Fruit fly (Drosophila melanogaster) whole organism, adult: ENCODE results near the gene axed.
A peak's percentile ranks its signal among the peaks of the same experiment; 100 is the strongest.

Source experiments
- CG11617 ChIP-seq: fragments of 200-800 bp; sonication (Bioruptor generic); optimal IDR thresholded peaks from 2 replicates; lab custom pipeline; 2017; ENCODE audit warnings: mild to moderate bottlenecking, missing biosample characterization, missing genetic modification reagents, missing genetic modification characterization
- CG12768 ChIP-seq: fragments of 200-800 bp; sonication (Bioruptor generic); optimal IDR thresholded peaks from 2 replicates; lab custom pipeline; 2017; ENCODE audit warnings: missing biosample characterization, missing genetic modification characterization, mild to moderate bottlenecking, moderate library complexity, missing genetic modification reagents
- CG14711 ChIP-seq: fragments of 200-800 bp; sonication (Bioruptor generic); optimal IDR thresholded peaks from 2 replicates; lab custom pipeline; 2018; ENCODE audit warnings: missing biosample characterization, mild to moderate bottlenecking, missing genetic modification characterization, moderate library complexity
- CG1620 ChIP-seq: fragments of 200-800 bp; sonication (Bioruptor generic); optimal IDR thresholded peaks from 2 replicates; lab custom pipeline; 2016; ENCODE audit warnings: missing biosample characterization, missing genetic modification characterization
- CG33017 ChIP-seq: fragments of 200-800 bp; sonication (Bioruptor generic); optimal IDR thresholded peaks from 2 replicates; lab custom pipeline; 2018; ENCODE audit warnings: missing biosample characterization, mild to moderate bottlenecking, missing genetic modification characterization, moderate library complexity
- CG5204 ChIP-seq: fragments of 200-800 bp; sonication (Bioruptor generic); optimal IDR thresholded peaks from 2 replicates; lab custom pipeline; 2016; ENCODE audit warnings: missing biosample characterization, missing genetic modification characterization
- CG7045 ChIP-seq: fragments of 200-800 bp; sonication (Bioruptor generic); optimal IDR thresholded peaks from 2 replicates; lab custom pipeline; 2017; ENCODE audit warnings: missing biosample characterization, mild to moderate bottlenecking, missing genetic modification characterization
- CG7101 ChIP-seq: fragments of 200-800 bp; sonication (Bioruptor generic); optimal IDR thresholded peaks from 2 replicates; lab custom pipeline; 2018; ENCODE audit warnings: missing biosample characterization, mild to moderate bottlenecking, missing genetic modification characterization, moderate library complexity
- Clk ChIP-seq: fragments of 200-800 bp; sonication (Bioruptor generic); optimal IDR thresholded peaks from 2 replicates; lab custom pipeline; 2017; ENCODE audit warnings: missing biosample characterization, missing genetic modification characterization
- Crg-1 ChIP-seq: fragments of 200-800 bp; sonication (Bioruptor generic); optimal IDR thresholded peaks from 2 replicates; lab custom pipeline; 2016; ENCODE audit warnings: missing biosample characterization, missing genetic modification characterization
- Hr96 ChIP-seq: fragments of 200-800 bp; sonication (Bioruptor generic); optimal IDR thresholded peaks from 2 replicates; lab custom pipeline; 2016; ENCODE audit warnings: missing biosample characterization, missing genetic modification characterization
- Mnt ChIP-seq: fragments of 200-800 bp; sonication (Bioruptor generic); optimal IDR thresholded peaks from 2 replicates; lab custom pipeline; 2016; ENCODE audit warnings: missing biosample characterization, mild to moderate bottlenecking, missing genetic modification characterization
- bab1 ChIP-seq: fragments of 200-800 bp; sonication (Bioruptor generic); optimal IDR thresholded peaks from 3 replicates; lab custom pipeline; 2019; ENCODE audit warnings: missing biosample characterization, mild to moderate bottlenecking, missing genetic modification characterization, moderate library complexity
- cic ChIP-seq: fragments of 200-800 bp; sonication (Bioruptor generic); optimal IDR thresholded peaks from 2 replicates; lab custom pipeline; 2017; ENCODE audit warnings: missing biosample characterization, mild to moderate bottlenecking, missing genetic modification characterization, moderate library complexity
- cnc ChIP-seq, 2 experiments: fragments of >200 bp; optimal IDR thresholded peaks; 2 replicates each; lab custom pipeline; 2017
- kay ChIP-seq: fragments of 200-800 bp; sonication (Bioruptor generic); peaks from one replicate; lab custom pipeline; 2016; ENCODE audit warnings: missing biosample characterization, missing genetic modification characterization, borderline replicate concordance
- ovo ChIP-seq: fragments of 200-800 bp; sonication (Bioruptor generic); optimal IDR thresholded peaks from 2 replicates; lab custom pipeline; 2016; ENCODE audit warnings: missing biosample characterization, missing genetic modification characterization
- pad ChIP-seq: fragments of 200-800 bp; sonication (Bioruptor generic); optimal IDR thresholded peaks from 3 replicates; lab custom pipeline; 2017; ENCODE audit warnings: missing biosample characterization, missing genetic modification characterization, mild to moderate bottlenecking, moderate library complexity, missing genetic modification reagents
- tj ChIP-seq: fragments of 200-800 bp; sonication (Bioruptor generic); optimal IDR thresholded peaks from 3 replicates; lab custom pipeline; 2017; ENCODE audit warnings: missing biosample characterization, mild to moderate bottlenecking, missing genetic modification characterization, moderate library complexity
- toe ChIP-seq: fragments of 200-800 bp; sonication (Bioruptor generic); optimal IDR thresholded peaks from 2 replicates; lab custom pipeline; 2016; ENCODE audit warnings: missing biosample characterization, missing genetic modification characterization

Gene axed

dm6 chr3L:6608884-6609552 lies at the start of gene axed:
axed (plus strand) TSS chr3L:6609325.
- TF ChIP-seq cic (no peak), cnc (optimal IDR thresholded peaks at IDR 0.05; lab: Kevin White, UChicago) (no peak), Mnt (GFP tag; lab: Kevin White, UChicago) (peak; percentile 17), CG5204 (GFP tag; lab: Kevin White, UChicago) (peak; percentile 69), CG7101 (tag; lab: Kevin White, UChicago) (no peak), toe (GFP tag; lab: Kevin White, UChicago) (peak; percentile 2), CG11617 (GFP tag; lab: Kevin White, UChicago) (peak; percentile 37), pad (peak; percentile 28), Crg-1 (GFP tag; lab: Kevin White, UChicago) (no peak), CG14711 (tag; lab: Kevin White, UChicago) (peak; percentile 6), kay (GFP tag; lab: Kevin White, UChicago) (no peak), CG7045 (GFP tag; lab: Kevin White, UChicago) (peak; percentile 33), Hr96 (peak; percentile 30)

dm6 chr3L:6561052-6561451 lies 48.1 kb upstream of the axed start:
- no peak for TF ChIP-seq CG1620 (GFP tag; lab: Kevin White, UChicago)

dm6 chr3L:6576709-6577108 lies 32.4 kb upstream of the axed start:
- no peak for TF ChIP-seq Crg-1 (GFP tag; lab: Kevin White, UChicago)
- no peak for TF ChIP-seq cic
- TF ChIP-seq ovo = no peak
- no peak for TF ChIP-seq CG1620 (GFP tag; lab: Kevin White, UChicago)
- no peak for TF ChIP-seq CG14711 (tag; lab: Kevin White, UChicago)
- no peak for TF ChIP-seq Mnt (GFP tag; lab: Kevin White, UChicago)
- no peak for TF ChIP-seq Hr96
- TF ChIP-seq tj (GFP tag; lab: Kevin White, UChicago) = no peak
- no peak for TF ChIP-seq CG7101 (tag; lab: Kevin White, UChicago)

DNA sequence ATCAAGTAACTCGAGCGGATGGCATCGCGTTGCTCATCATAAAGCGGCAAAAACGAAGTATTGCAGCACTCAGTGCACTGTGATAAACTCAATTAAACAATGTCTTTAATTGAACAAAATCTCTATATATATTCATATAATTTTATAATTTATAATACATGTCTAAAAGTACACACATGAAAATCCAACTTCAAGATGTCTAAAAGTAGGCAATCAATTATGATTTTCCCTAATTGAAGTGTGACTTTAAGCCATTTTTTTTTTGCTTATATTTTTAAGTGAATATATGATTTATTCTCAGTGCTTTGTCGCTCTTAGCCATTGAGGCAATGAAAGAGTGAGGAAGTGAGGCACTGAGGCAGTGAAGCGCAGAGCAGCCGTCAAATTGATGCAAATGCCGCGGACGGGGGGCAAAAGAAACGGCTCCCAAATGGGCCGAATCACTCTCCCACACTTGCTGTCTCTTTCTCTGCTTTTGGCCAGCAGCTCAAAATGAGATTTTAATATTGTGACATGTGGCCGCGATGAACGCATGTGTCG lies 31.7 kb upstream of the axed start:
- TF ChIP-seq CG5204 (GFP tag; lab: Kevin White, UChicago) (no peak), cnc (optimal IDR thresholded peaks at IDR 0.05; lab: Kevin White, UChicago) (no peak), CG14711 (tag; lab: Kevin White, UChicago) (no peak), Clk (GFP tag; lab: Kevin White, UChicago) (no peak), CG1620 (GFP tag; lab: Kevin White, UChicago) (no peak)

DNA sequence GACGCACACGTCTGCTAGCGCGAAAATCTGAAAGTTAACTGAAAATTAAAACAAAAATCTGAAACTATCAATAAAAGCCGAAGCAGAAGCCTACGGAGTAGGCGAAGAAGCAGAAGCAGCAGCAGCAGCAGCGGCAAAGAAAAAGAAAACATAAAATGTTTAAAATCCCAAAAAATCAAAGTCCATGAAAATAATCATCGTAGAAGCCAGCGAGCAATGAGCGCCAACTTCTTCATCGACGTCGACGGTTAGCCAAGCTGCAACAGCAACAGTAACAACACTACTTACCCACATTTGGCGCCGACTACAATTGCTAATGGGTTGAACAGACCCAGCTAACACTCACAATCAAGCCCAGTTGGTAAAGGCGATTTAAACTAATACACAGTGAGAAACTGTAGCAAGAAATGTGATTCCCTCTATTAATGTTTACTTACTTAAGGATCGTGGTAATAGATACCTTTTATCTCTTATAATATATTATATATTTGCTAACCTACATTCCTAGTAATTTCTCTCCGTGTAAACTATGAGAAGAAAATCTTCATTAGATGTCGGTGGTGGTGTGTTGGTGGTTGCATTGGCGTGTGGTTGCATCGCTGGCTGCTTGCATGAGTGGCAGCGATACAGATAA lies 19.6 kb upstream of the axed start, which contains the start of gene jv:
TSS of gene jv (minus strand) at position 51 of the 634 bp plus-strand sequence.
- TF ChIP-seq CG7101 (tag; lab: Kevin White, UChicago) (no peak), pad (no peak), CG12768 (GFP tag; lab: Kevin White, UChicago) (no peak), CG5204 (GFP tag; lab: Kevin White, UChicago) (no peak), bab1 (GFP tag; lab: Kevin White, UChicago) (no peak), kay (GFP tag; lab: Kevin White, UChicago) (no peak), CG11617 (GFP tag; lab: Kevin White, UChicago) (no peak), Clk (GFP tag; lab: Kevin White, UChicago) (no peak), ovo (no peak), Crg-1 (GFP tag; lab: Kevin White, UChicago) (no peak), CG33017 (tag; lab: Kevin White, UChicago) (no peak)

DNA sequence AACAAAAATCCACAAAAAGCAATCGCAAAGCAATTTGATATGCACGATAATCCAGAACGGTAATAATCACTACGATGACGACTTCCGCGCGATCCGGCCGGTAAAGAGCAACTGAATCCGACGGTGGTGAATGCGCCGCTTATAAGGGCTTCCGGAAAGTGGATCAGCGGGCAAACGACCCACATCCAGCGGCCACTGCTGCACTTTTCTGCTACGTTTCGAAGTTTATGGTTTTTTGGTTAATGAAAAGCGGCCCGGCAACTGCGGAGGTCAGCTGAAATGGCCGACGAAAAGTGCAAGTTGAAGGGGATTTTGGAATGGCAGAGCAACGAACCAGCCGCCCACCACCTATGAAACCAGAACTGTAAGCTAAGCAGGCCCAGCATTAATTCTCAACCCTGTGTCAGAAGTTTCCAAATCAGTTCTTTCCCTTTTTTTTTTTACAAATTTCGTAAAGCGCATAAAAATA lies 5.8 kb upstream of the axed start, which contains the start of the genes ndl and Rexo5:
TSS of gene ndl (minus strand) at position 101 of the 469 bp plus-strand sequence.
TSS of gene Rexo5 (plus strand) at position 419 of the 469 bp plus-strand sequence.
- TF ChIP-seq tj (GFP tag; lab: Kevin White, UChicago) (peak; percentile 85), toe (GFP tag; lab: Kevin White, UChicago) (no peak), bab1 (GFP tag; lab: Kevin White, UChicago) (peak; percentile 12)

DNA sequence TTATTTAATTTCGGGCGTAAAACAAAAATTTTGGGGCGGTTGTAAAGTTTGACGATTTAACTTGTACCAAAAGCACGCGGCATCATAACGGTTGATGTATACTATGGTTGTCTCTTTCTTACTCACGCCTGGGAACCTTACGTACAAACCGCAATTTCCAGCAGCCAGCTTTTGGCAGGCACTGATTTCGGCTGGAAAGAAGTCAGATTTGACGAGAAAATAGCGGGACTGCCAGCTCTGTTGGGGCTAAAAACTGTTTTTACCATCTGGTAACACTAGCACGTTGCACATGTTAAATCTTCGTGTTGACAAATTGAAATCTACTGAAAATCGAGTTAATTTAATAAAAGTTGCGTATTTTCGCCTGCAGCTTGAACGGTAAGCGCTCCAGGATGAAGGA lies 3.2 kb upstream of the axed start, which contains the start of gene zpg:
TSS of gene zpg (minus strand) at position 108 of the 400 bp plus-strand sequence.
- TF ChIP-seq CG11617 (GFP tag; lab: Kevin White, UChicago) (no peak), ovo (peak; percentile 87), tj (GFP tag; lab: Kevin White, UChicago) (peak; percentile 12), Mnt (GFP tag; lab: Kevin White, UChicago) (peak; percentile 98), pad (peak; percentile 25), CG5204 (GFP tag; lab: Kevin White, UChicago) (no peak), Crg-1 (GFP tag; lab: Kevin White, UChicago) (peak; percentile 23), bab1 (GFP tag; lab: Kevin White, UChicago) (peak; percentile 59)
